Worm (Caenorhabditis elegans) whole organism, L3 larva: ENCODE measurements around the gene C55C3.8.

ENCODE experiments used
- egl-5 ChIP-seq: fragments of 150-350 bp; optimal IDR thresholded peaks from 2 replicates; lab custom pipeline; 2017; ENCODE audit warnings: missing biosample characterization, missing genetic modification reagents, missing genetic modification characterization, inconsistent platforms
- nhr-28 ChIP-seq: fragments of 150-350 bp; optimal IDR thresholded peaks from 2 replicates; lab custom pipeline; 2014; ENCODE audit warnings: missing biosample characterization, missing genetic modification characterization

- TF ChIP-seq egl-5 (tag; lab: Kevin White, UChicago), result no peak
- no peak for TF ChIP-seq nhr-28
Observed at ce11 chrIV:5706603-5707002, 15.8 kb downstream of the C55C3.8 start.
